Worm (Caenorhabditis elegans): Measurements from ENCODE around the gene puf-3.

DNA sequence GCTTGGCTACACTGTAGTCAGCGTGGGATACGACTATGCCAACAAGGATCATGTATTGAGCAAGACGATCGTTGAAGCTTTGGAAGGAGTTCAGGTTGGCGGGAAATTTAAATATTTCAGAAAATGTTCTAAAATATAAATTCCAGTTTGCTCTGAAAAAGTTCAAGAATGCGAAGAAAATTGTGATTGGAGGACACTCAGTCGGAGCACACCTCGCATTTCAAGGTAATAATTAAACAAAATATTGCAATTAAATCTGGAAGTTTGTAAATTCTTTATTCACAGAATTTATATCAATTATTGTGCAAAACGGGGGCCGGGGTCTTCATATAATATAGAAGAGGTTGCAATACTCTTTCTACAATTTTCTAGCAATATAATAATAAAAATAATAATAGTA is 1.9 kb downstream of the puf-3 start:
- no peak for TF ChIP-seq snpc-4 (tag; optimal IDR thresholded peaks at IDR 0.05)
- TF ChIP-seq unc-62 (GFP tag; optimal IDR thresholded peaks at IDR 0.05), result no peak
- TF ChIP-seq ces-1 (GFP tag; optimal IDR thresholded peaks at IDR 0.05), result no peak
- no peak for TF ChIP-seq nhr-76 (tag; optimal IDR thresholded peaks at IDR 0.05)
- TF ChIP-seq elt-3 (tag; optimal IDR thresholded peaks at IDR 0.05), result no peak

Measured in whole organism, mixed stage, embryonic.